Fruit fly (Drosophila melanogaster) whole organism, adult: Measurements from ENCODE around the gene CG3795.

Experiments
- CG12768 ChIP-seq: fragments of 200-800 bp; sonication (Bioruptor generic); optimal IDR thresholded peaks from 2 replicates; lab custom pipeline; 2017; ENCODE audit warnings: missing biosample characterization, missing genetic modification characterization, mild to moderate bottlenecking, moderate library complexity, missing genetic modification reagents
- CG14711 ChIP-seq: fragments of 200-800 bp; sonication (Bioruptor generic); optimal IDR thresholded peaks from 2 replicates; lab custom pipeline; 2018; ENCODE audit warnings: missing biosample characterization, mild to moderate bottlenecking, missing genetic modification characterization, moderate library complexity
- CG33017 ChIP-seq: fragments of 200-800 bp; sonication (Bioruptor generic); optimal IDR thresholded peaks from 2 replicates; lab custom pipeline; 2018; ENCODE audit warnings: missing biosample characterization, mild to moderate bottlenecking, missing genetic modification characterization, moderate library complexity
- Clk ChIP-seq: fragments of 200-800 bp; sonication (Bioruptor generic); optimal IDR thresholded peaks from 2 replicates; lab custom pipeline; 2017; ENCODE audit warnings: missing biosample characterization, missing genetic modification characterization
- Hr96 ChIP-seq: fragments of 200-800 bp; sonication (Bioruptor generic); optimal IDR thresholded peaks from 2 replicates; lab custom pipeline; 2016; ENCODE audit warnings: missing biosample characterization, missing genetic modification characterization
- cnc ChIP-seq, 2 experiments: fragments of >200 bp; optimal IDR thresholded peaks; 2 replicates each; lab custom pipeline; 2017
- kay ChIP-seq: fragments of 200-800 bp; sonication (Bioruptor generic); peaks from one replicate; lab custom pipeline; 2016; ENCODE audit warnings: missing biosample characterization, missing genetic modification characterization, borderline replicate concordance
- tj ChIP-seq: fragments of 200-800 bp; sonication (Bioruptor generic); optimal IDR thresholded peaks from 3 replicates; lab custom pipeline; 2017; ENCODE audit warnings: missing biosample characterization, mild to moderate bottlenecking, missing genetic modification characterization, moderate library complexity
- toe ChIP-seq: fragments of 200-800 bp; sonication (Bioruptor generic); optimal IDR thresholded peaks from 2 replicates; lab custom pipeline; 2016; ENCODE audit warnings: missing biosample characterization, missing genetic modification characterization

dm6 chrX:1668688-1669087, 41.3 kb downstream of the CG3795 start, which contains the start of gene Mur2B:
- TF ChIP-seq toe (no peak), CG12768 (GFP tag; lab: Kevin White, UChicago) (no peak), Clk (GFP tag; lab: Kevin White, UChicago) (no peak), cnc (optimal IDR thresholded peaks at IDR 0.05; lab: Kevin White, UChicago) (no peak), CG33017 (tag; lab: Kevin White, UChicago) (no peak), tj (no peak), kay (no peak), CG14711 (tag; lab: Kevin White, UChicago) (no peak), Hr96 (GFP tag; lab: Kevin White, UChicago) (no peak)
